Fruit fly (Drosophila melanogaster) whole organism, embryonic: ENCODE results near the gene CG13309.

Experiments used
- CG10274 ChIP-seq: fragments of 200-800 bp; sonication (Bioruptor generic); optimal IDR thresholded peaks from 3 replicates; lab custom pipeline; 2017; ENCODE audit warnings: missing biosample characterization, mild to moderate bottlenecking, missing genetic modification characterization
- CG11398 ChIP-seq: fragments of 200-800 bp; sonication (Bioruptor generic); optimal IDR thresholded peaks from 2 replicates; lab custom pipeline; 2016; ENCODE audit warnings: missing biosample characterization, missing genetic modification characterization
- CG11456 ChIP-seq: fragments of 200-800 bp; sonication (Bioruptor generic); IDR thresholded peaks from 3 replicates; pipeline ENCODE4 v1.3.6; 2022; ENCODE audit warnings: missing biosample characterization, missing genetic modification characterization
- CG15479 ChIP-seq: fragments of 200-800 bp; sonication (Bioruptor generic); optimal IDR thresholded peaks from 3 replicates; lab custom pipeline; 2019; ENCODE audit warnings: missing biosample characterization, mild to moderate bottlenecking, missing genetic modification characterization, moderate library complexity
- CG17612 ChIP-seq: fragments of 200-800 bp; sonication (Bioruptor generic); IDR thresholded peaks from 2 replicates; pipeline ENCODE4 v1.3.6; 2022; ENCODE audit warnings: missing biosample characterization, missing genetic modification characterization
- CG17912 ChIP-seq: fragments of 200-800 bp; sonication (Bioruptor generic); optimal IDR thresholded peaks from 2 replicates; lab custom pipeline; 2018; ENCODE audit warnings: missing biosample characterization, mild to moderate bottlenecking, missing genetic modification characterization
- CG18011 ChIP-seq: fragments of 200-800 bp; sonication (Bioruptor generic); optimal IDR thresholded peaks from 2 replicates; lab custom pipeline; 2017; ENCODE audit warnings: missing biosample characterization, missing genetic modification characterization, mild to moderate bottlenecking, moderate library complexity, missing genotype
- CG18599 ChIP-seq: fragments of 200-800 bp; sonication (Bioruptor generic); optimal IDR thresholded peaks from 3 replicates; lab custom pipeline; 2017; ENCODE audit warnings: missing biosample characterization, missing genetic modification characterization, mild to moderate bottlenecking, moderate library complexity, missing genetic modification reagents
- CG2202 ChIP-seq: fragments of 200-800 bp; sonication (Bioruptor generic); optimal IDR thresholded peaks from 2 replicates; lab custom pipeline; 2018; ENCODE audit warnings: missing biosample characterization, mild to moderate bottlenecking, missing genetic modification characterization
- CG3407 ChIP-seq: fragments of 200-800 bp; sonication (Bioruptor generic); optimal IDR thresholded peaks from 2 replicates; lab custom pipeline; 2018; ENCODE audit warnings: missing biosample characterization, mild to moderate bottlenecking, missing genetic modification characterization
- CG34224 ChIP-seq: fragments of 200-800 bp; sonication (Bioruptor generic); IDR thresholded peaks from 3 replicates; pipeline ENCODE4 v1.3.6; 2022; ENCODE audit warnings: missing biosample characterization, missing genetic modification characterization; ENCODE audit not compliant: partially characterized antibody
- CG34376 ChIP-seq: fragments of 200-800 bp; sonication (Bioruptor generic); optimal IDR thresholded peaks from 2 replicates; lab custom pipeline; 2018; ENCODE audit warnings: missing biosample characterization, mild to moderate bottlenecking, missing genetic modification characterization
- CG4328 ChIP-seq: fragments of 200-800 bp; sonication (Bioruptor generic); optimal IDR thresholded peaks from 3 replicates; lab custom pipeline; 2017; ENCODE audit warnings: missing biosample characterization, missing genetic modification reagents, missing genetic modification characterization
- CG5245 ChIP-seq: fragments of 200-800 bp; sonication (Bioruptor generic); optimal IDR thresholded peaks from 3 replicates; lab custom pipeline; 2016; ENCODE audit warnings: missing biosample characterization, missing genetic modification characterization
- CG6254 ChIP-seq: fragments of 200-800 bp; sonication (Bioruptor generic); optimal IDR thresholded peaks from 3 replicates; lab custom pipeline; 2017; ENCODE audit warnings: mild to moderate bottlenecking, missing biosample characterization, missing genetic modification reagents, missing genetic modification characterization
- CG6683 ChIP-seq: fragments of 200-800 bp; sonication (Bioruptor generic); optimal IDR thresholded peaks from 2 replicates; lab custom pipeline; 2017; ENCODE audit warnings: missing biosample characterization, mild to moderate bottlenecking, missing genetic modification characterization, missing genetic modification reagents
- CG6689 ChIP-seq: fragments of 200-800 bp; sonication (Bioruptor generic); IDR thresholded peaks from 2 replicates; pipeline ENCODE4 v1.3.6; 2022; ENCODE audit warnings: missing biosample characterization, missing genetic modification characterization
- CG7987 ChIP-seq: fragments of 200-800 bp; sonication (Bioruptor generic); optimal IDR thresholded peaks from 2 replicates; lab custom pipeline; 2018; ENCODE audit warnings: missing biosample characterization, mild to moderate bottlenecking, missing genetic modification characterization, moderate library complexity
- CG8290 ChIP-seq, 3 experiments: fragments of 200-800 bp; sonication (Bioruptor generic); optimal IDR thresholded peaks; 2 replicates each; lab custom pipeline; 2016 to 2019; ENCODE audit warnings: missing biosample characterization in 3 of 3, missing genetic modification characterization in 3 of 3, mild to moderate bottlenecking in 2 of 3, moderate library complexity in 1 of 3
- Dll ChIP-seq: fragments of 200-800 bp; sonication (Bioruptor generic); IDR thresholded peaks from 4 replicates; pipeline ENCODE4 v1.3.6; 2022; ENCODE audit warnings: missing biosample characterization, missing genetic modification characterization; ENCODE audit not compliant: partially characterized antibody
- Fer2 ChIP-seq: fragments of 200-800 bp; sonication (Bioruptor generic); optimal IDR thresholded peaks from 2 replicates; lab custom pipeline; 2018; ENCODE audit warnings: missing biosample characterization, mild to moderate bottlenecking, missing genetic modification characterization, moderate library complexity
- GATAe ChIP-seq: fragments of 200-800 bp; sonication (Bioruptor generic); conservative IDR thresholded peaks from 2 replicates; pipeline ENCODE4 v1.3.6; 2022; ENCODE audit warnings: missing biosample characterization, missing genetic modification characterization
- Hr51 ChIP-seq, 2 experiments: fragments of 200-800 bp; sonication (Bioruptor generic); optimal IDR thresholded peaks; 2 replicates in 1 of 2; 3 replicates in 1 of 2; lab custom pipeline; 2016 to 2018; ENCODE audit warnings: missing biosample characterization in 2 of 2, missing genetic modification characterization in 2 of 2, mild to moderate bottlenecking in 1 of 2, moderate library complexity in 1 of 2
- Meics ChIP-seq: fragments of 200-800 bp; sonication (Bioruptor generic); optimal IDR thresholded peaks from 2 replicates; lab custom pipeline; 2017; ENCODE audit warnings: missing biosample characterization, mild to moderate bottlenecking, missing genetic modification characterization
- NK7.1 ChIP-seq: fragments of 200-800 bp; sonication (Bioruptor generic); optimal IDR thresholded peaks from 3 replicates; lab custom pipeline; 2016; ENCODE audit warnings: missing biosample characterization, missing genetic modification characterization
- ab ChIP-seq: fragments of 200-800 bp; sonication (Bioruptor generic); optimal IDR thresholded peaks from 2 replicates; lab custom pipeline; 2016; ENCODE audit warnings: missing biosample characterization, missing genetic modification characterization
- croc ChIP-seq: fragments of 200-800 bp; sonication (Bioruptor generic); conservative IDR thresholded peaks from 3 replicates; pipeline ENCODE4 v1.3.6; 2022; ENCODE audit warnings: missing biosample characterization, missing genetic modification characterization
- danr ChIP-seq: fragments of 200-800 bp; sonication (Bioruptor generic); IDR thresholded peaks from 2 replicates; pipeline ENCODE4 v1.3.6; 2022; ENCODE audit warnings: missing biosample characterization, missing genetic modification characterization
- grn ChIP-seq: fragments of 200-800 bp; sonication (Bioruptor generic); optimal IDR thresholded peaks from 3 replicates; lab custom pipeline; 2017; ENCODE audit warnings: missing biosample characterization, missing genetic modification characterization
- jumu ChIP-seq: fragments of 200-800 bp; sonication (Bioruptor generic); optimal IDR thresholded peaks from 3 replicates; lab custom pipeline; 2016; ENCODE audit warnings: missing biosample characterization, missing genetic modification characterization
- kni ChIP-seq: fragments of 200-800 bp; sonication (Bioruptor generic); optimal IDR thresholded peaks from 3 replicates; lab custom pipeline; 2017; ENCODE audit warnings: mild to moderate bottlenecking, missing biosample characterization, missing genetic modification reagents, missing genetic modification characterization
- lab ChIP-seq: fragments of 200-800 bp; sonication (Bioruptor generic); optimal IDR thresholded peaks from 3 replicates; lab custom pipeline; 2017; ENCODE audit warnings: missing biosample characterization, missing genetic modification characterization, mild to moderate bottlenecking, moderate library complexity, missing genetic modification reagents
- nerfin-2 ChIP-seq: fragments of 200-800 bp; sonication (Bioruptor generic); IDR thresholded peaks from 2 replicates; pipeline ENCODE4 v1.3.6; 2022; ENCODE audit warnings: missing biosample characterization, missing genetic modification characterization; ENCODE audit not compliant: partially characterized antibody
- p53 ChIP-seq: fragments of 200-800 bp; sonication (Bioruptor generic); optimal IDR thresholded peaks from 2 replicates; lab custom pipeline; 2016; ENCODE audit warnings: missing biosample characterization, missing genetic modification characterization
- pan ChIP-seq, 4 experiments: fragments of >200 bp in 3 of 4; fragments of 200-800 bp in 1 of 4; sonication (Bioruptor generic) in 1 of 4; optimal IDR thresholded peaks in 3 of 4; IDR thresholded peaks in 1 of 4; 2 replicates each; pipeline versions ENCODE4 v1.3.6 to Lab custom; 2017 to 2022; ENCODE audit warnings: missing biosample characterization in 2 of 4, missing genetic modification characterization in 2 of 4, mixed read lengths in 1 of 4
- pros ChIP-seq: fragments of 200-800 bp; sonication (Bioruptor generic); optimal IDR thresholded peaks from 3 replicates; lab custom pipeline; 2019; ENCODE audit warnings: missing biosample characterization, mild to moderate bottlenecking, missing genetic modification characterization, moderate library complexity
- tll ChIP-seq, 2 experiments: fragments of 200-800 bp in 1 of 2; fragments of >200 bp in 1 of 2; sonication (Bioruptor generic) in 1 of 2; optimal IDR thresholded peaks; 2 replicates each; lab custom pipeline; 2017 to 2019; ENCODE audit warnings: missing biosample characterization in 2 of 2, missing genetic modification characterization in 2 of 2, mild to moderate bottlenecking in 1 of 2, moderate library complexity in 1 of 2
- trem ChIP-seq: fragments of 200-800 bp; optimal IDR thresholded peaks from 3 replicates; lab custom pipeline; 2019; ENCODE audit warnings: missing biosample characterization, mild to moderate bottlenecking, missing genetic modification characterization, moderate library complexity
- zen ChIP-seq: fragments of 200-800 bp; sonication (Bioruptor generic); optimal IDR thresholded peaks from 3 replicates; lab custom pipeline; 2018; ENCODE audit warnings: missing biosample characterization, mild to moderate bottlenecking, missing genetic modification characterization, moderate library complexity

The CG13309 gene

DNA sequence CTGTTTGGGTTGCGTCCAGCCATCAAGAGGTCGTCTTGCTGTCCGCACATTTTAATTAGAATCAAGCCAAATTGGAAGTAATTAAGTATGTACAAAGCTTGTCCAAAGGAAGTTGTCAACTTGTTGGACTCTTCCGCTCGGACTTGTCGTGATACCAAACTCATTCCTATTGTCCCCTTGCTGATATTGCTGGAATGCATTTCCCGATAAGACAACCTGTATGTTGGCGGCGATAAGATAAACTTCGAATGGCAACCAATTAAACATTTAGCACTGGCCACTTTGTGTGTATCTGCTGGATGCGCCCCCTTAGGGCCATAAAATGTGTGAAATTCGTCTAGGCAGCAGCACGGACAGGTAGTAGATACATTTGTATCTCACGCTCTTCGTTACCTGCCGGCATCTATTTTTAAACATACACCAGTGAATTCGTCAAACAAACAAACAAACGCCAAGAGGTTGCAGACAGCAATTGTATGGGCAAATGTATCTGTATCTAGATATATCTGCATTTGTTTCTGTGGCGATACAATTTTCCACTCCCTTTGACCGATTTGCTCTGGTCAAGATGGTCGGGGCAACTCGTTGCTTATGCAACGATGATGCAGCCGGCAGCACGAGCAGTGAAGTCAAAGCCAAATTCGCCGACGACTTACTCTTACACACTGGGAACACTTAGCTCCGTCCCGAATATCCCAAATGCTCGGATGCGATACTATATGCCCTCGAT is 22.7 kb downstream of the CG13309 start (continued):
- TF ChIP-seq Meics (GFP tag; lab: Kevin White, UChicago) (no peak), danr (GFP tag; lab: Robert Waterston, UW) (no peak), CG18599 (GFP tag; lab: Kevin White, UChicago) (no peak), nerfin-2 (GFP tag; lab: Robert Waterston, UW) (no peak), CG6689 (GFP tag; lab: Robert Waterston, UW) (no peak), CG8290 (GFP tag; optimal IDR thresholded peaks at IDR 0.05; lab: Kevin White, UChicago) (no peak), CG8290 (tag; optimal IDR thresholded peaks at IDR 0.05; lab: Kevin White, UChicago) (peak in 1 of 2 experiments; percentile 24), CG2202 (tag; lab: Kevin White, UChicago) (no peak), kni (peak; percentile 29), CG15479 (GFP tag; lab: Kevin White, UChicago) (peak; percentile 88), CG7987 (no peak), grn (GFP tag; lab: Kevin White, UChicago) (peak; percentile 10), CG6683 (GFP tag; lab: Kevin White, UChicago) (no peak), GATAe (GFP tag; lab: Robert Waterston, UW) (peak; percentile 46; the same call in 1 of the 2 replicates), pros (GFP tag; lab: Kevin White, UChicago) (no peak), jumu (GFP tag; lab: Kevin White, UChicago) (no peak), CG3407 (no peak), Hr51 (GFP tag; optimal IDR thresholded peaks at IDR 0.05; lab: Kevin White, UChicago) (no peak), CG17612 (GFP tag; lab: Robert Waterston, UW) (no peak), croc (GFP tag; lab: Robert Waterston, UW) (no peak), Dll (GFP tag; lab: Robert Waterston, UW) (no peak), ab (GFP tag; lab: Kevin White, UChicago) (no peak), CG6254 (GFP tag; lab: Kevin White, UChicago) (no peak), CG18011 (GFP tag; lab: Kevin White, UChicago) (no peak), trem (tag; lab: Kevin White, UChicago) (no peak), zen (peak; percentile 30), p53 (no peak), CG34376 (GFP tag; lab: Kevin White, UChicago) (no peak), lab (GFP tag; lab: Kevin White, UChicago) (no peak), CG17912 (GFP tag; lab: Kevin White, UChicago) (no peak), CG34224 (GFP tag; lab: Robert Waterston, UW) (no peak), pan (optimal IDR thresholded peaks at IDR 0.05; lab: Kevin White, UChicago) (no peak), pan (GFP tag; optimal IDR thresholded peaks at IDR 0.05 in 1 of 2, IDR thresholded peaks at IDR 0.05 in 1 of 2) (no peak), CG4328 (GFP tag; lab: Kevin White, UChicago) (no peak), CG5245 (GFP tag; lab: Kevin White, UChicago) (no peak), CG11398 (GFP tag; lab: Kevin White, UChicago) (no peak), Fer2 (tag; lab: Kevin White, UChicago) (no peak), CG11456 (no peak), NK7.1 (GFP tag; lab: Kevin White, UChicago) (no peak), CG10274 (GFP tag; lab: Kevin White, UChicago) (no peak), tll (GFP tag; optimal IDR thresholded peaks at IDR 0.05; lab: Kevin White, UChicago) (peak in 1 of 2 experiments; percentile 92)
